Fruit fly (Drosophila melanogaster) whole organism, embryonic: Measurements from ENCODE around the gene CG7991.

Source experiments
- Abd-B ChIP-seq: fragments of 200-800 bp; sonication (Bioruptor generic); optimal IDR thresholded peaks from 2 replicates; lab custom pipeline; 2018; ENCODE audit warnings: missing biosample characterization, mild to moderate bottlenecking, missing genetic modification characterization, moderate library complexity
- CG10209 ChIP-seq: fragments of 200-800 bp; sonication (Bioruptor generic); optimal IDR thresholded peaks from 3 replicates; lab custom pipeline; 2017; ENCODE audit warnings: missing biosample characterization, mild to moderate bottlenecking, missing genetic modification characterization, missing genetic modification reagents
- CG12299 ChIP-seq: fragments of 200-800 bp; sonication (Bioruptor generic); optimal IDR thresholded peaks from 2 replicates; lab custom pipeline; 2018; ENCODE audit warnings: missing biosample characterization, mild to moderate bottlenecking, missing genetic modification characterization
- CG15601 ChIP-seq: fragments of 200-800 bp; sonication (Bioruptor generic); optimal IDR thresholded peaks from 3 replicates; lab custom pipeline; 2019; ENCODE audit warnings: missing biosample characterization, mild to moderate bottlenecking, missing genetic modification characterization, moderate library complexity
- CG1603 ChIP-seq: fragments of 200-800 bp; sonication (Bioruptor generic); optimal IDR thresholded peaks from 2 replicates; lab custom pipeline; 2019; ENCODE audit warnings: missing biosample characterization, mild to moderate bottlenecking, missing genetic modification characterization, moderate library complexity
- CG18599 ChIP-seq: fragments of 200-800 bp; sonication (Bioruptor generic); optimal IDR thresholded peaks from 3 replicates; lab custom pipeline; 2017; ENCODE audit warnings: missing biosample characterization, missing genetic modification characterization, mild to moderate bottlenecking, moderate library complexity, missing genetic modification reagents
- CG2678 ChIP-seq: fragments of 200-800 bp; sonication (Bioruptor generic); optimal IDR thresholded peaks from 3 replicates; lab custom pipeline; 2019; ENCODE audit warnings: missing biosample characterization, mild to moderate bottlenecking, missing genetic modification characterization, moderate library complexity
- CG3281 ChIP-seq: fragments of 200-800 bp; sonication (Bioruptor generic); optimal IDR thresholded peaks from 3 replicates; lab custom pipeline; 2017; ENCODE audit warnings: missing biosample characterization, mild to moderate bottlenecking, missing genetic modification characterization
- CG4730 ChIP-seq: fragments of 200-800 bp; sonication (Bioruptor generic); IDR thresholded peaks from 2 replicates; pipeline ENCODE4 v1.3.6; 2022; ENCODE audit warnings: missing biosample characterization, missing genetic modification characterization
- CG6254 ChIP-seq: fragments of 200-800 bp; sonication (Bioruptor generic); optimal IDR thresholded peaks from 3 replicates; lab custom pipeline; 2017; ENCODE audit warnings: mild to moderate bottlenecking, missing biosample characterization, missing genetic modification reagents, missing genetic modification characterization
- CG7786 ChIP-seq: fragments of 200-800 bp; sonication (Bioruptor generic); optimal IDR thresholded peaks from 2 replicates; lab custom pipeline; 2016; ENCODE audit warnings: missing biosample characterization, missing genetic modification characterization
- CG8290 ChIP-seq, 3 experiments: fragments of 200-800 bp; sonication (Bioruptor generic); optimal IDR thresholded peaks; 2 replicates each; lab custom pipeline; 2016 to 2019; ENCODE audit warnings: missing biosample characterization in 3 of 3, missing genetic modification characterization in 3 of 3, mild to moderate bottlenecking in 2 of 3, moderate library complexity in 1 of 3
- CG8388 ChIP-seq: fragments of 200-800 bp; sonication (Bioruptor generic); optimal IDR thresholded peaks from 2 replicates; lab custom pipeline; 2019; ENCODE audit warnings: missing biosample characterization, mild to moderate bottlenecking, missing genetic modification characterization, moderate library complexity
- CG8478 ChIP-seq: fragments of >200 bp; optimal IDR thresholded peaks from 2 replicates; lab custom pipeline; 2018
- CG9437 ChIP-seq: fragments of 200-800 bp; sonication (Bioruptor generic); optimal IDR thresholded peaks from 2 replicates; lab custom pipeline; 2018; ENCODE audit warnings: missing biosample characterization, mild to moderate bottlenecking, missing genetic modification characterization
- Camta ChIP-seq: fragments of 200-800 bp; sonication (Bioruptor generic); optimal IDR thresholded peaks from 2 replicates; lab custom pipeline; 2016; ENCODE audit warnings: missing biosample characterization, missing genetic modification characterization
- CoRest ChIP-seq: fragments of 200-800 bp; sonication (Bioruptor generic); optimal IDR thresholded peaks from 3 replicates; lab custom pipeline; 2018; ENCODE audit warnings: missing biosample characterization, mild to moderate bottlenecking, missing genetic modification characterization, moderate library complexity
- Dbx ChIP-seq: fragments of 200-800 bp; sonication (Bioruptor generic); IDR thresholded peaks from 3 replicates; pipeline ENCODE4 v1.3.6; 2022; ENCODE audit warnings: missing biosample characterization, missing genetic modification characterization
- Dip3 ChIP-seq: fragments of 200-800 bp; sonication (Bioruptor generic); optimal IDR thresholded peaks from 3 replicates; lab custom pipeline; 2016; ENCODE audit warnings: missing biosample characterization, missing genetic modification characterization
- Dref ChIP-seq: fragments of 200-800 bp; sonication (Bioruptor generic); IDR thresholded peaks from 2 replicates; pipeline ENCODE4 v1.3.6; 2022; ENCODE audit warnings: missing biosample characterization, missing genetic modification characterization
- Eip74EF ChIP-seq, 2 experiments: fragments of 200-800 bp in 1 of 2; fragments of >200 bp in 1 of 2; sonication (Bioruptor generic) in 1 of 2; optimal IDR thresholded peaks; 2 replicates each; lab custom pipeline; 2017 to 2019; ENCODE audit warnings: missing biosample characterization in 2 of 2, missing genetic modification characterization in 2 of 2, mild to moderate bottlenecking in 1 of 2, moderate library complexity in 1 of 2
- Hey ChIP-seq: fragments of 200-800 bp; sonication (Bioruptor generic); optimal IDR thresholded peaks from 3 replicates; lab custom pipeline; 2018; ENCODE audit warnings: missing biosample characterization, mild to moderate bottlenecking, missing genetic modification characterization
- NC2α ChIP-seq: fragments of 200-800 bp; sonication (Bioruptor generic); optimal IDR thresholded peaks from 2 replicates; lab custom pipeline; 2016; ENCODE audit warnings: missing biosample characterization, missing genetic modification characterization
- NK7.1 ChIP-seq: fragments of 200-800 bp; sonication (Bioruptor generic); optimal IDR thresholded peaks from 3 replicates; lab custom pipeline; 2016; ENCODE audit warnings: missing biosample characterization, missing genetic modification characterization
- NfI ChIP-seq: fragments of 200-800 bp; sonication (Bioruptor generic); optimal IDR thresholded peaks from 3 replicates; lab custom pipeline; 2018; ENCODE audit warnings: missing biosample characterization, mild to moderate bottlenecking, missing genetic modification characterization, moderate library complexity
- Opbp ChIP-seq: fragments of 200-800 bp; sonication (Bioruptor generic); IDR thresholded peaks from 3 replicates; pipeline ENCODE4 v1.3.6; 2022; ENCODE audit warnings: missing biosample characterization, missing genetic modification characterization; ENCODE audit not compliant: partially characterized antibody
- al ChIP-seq: fragments of 200-800 bp; sonication (Bioruptor generic); IDR thresholded peaks from 2 replicates; pipeline ENCODE4 v1.3.6; 2022; ENCODE audit warnings: missing biosample characterization, missing genetic modification characterization
- aop ChIP-seq: fragments of 200-800 bp; sonication (Bioruptor generic); IDR thresholded peaks from 2 replicates; pipeline ENCODE4 v1.3.6; 2022; ENCODE audit warnings: missing biosample characterization, missing genetic modification characterization
- ara ChIP-seq: fragments of 200-800 bp; sonication (Bioruptor generic); IDR thresholded peaks from 2 replicates; pipeline ENCODE4 v1.3.6; 2022; ENCODE audit warnings: missing biosample characterization, missing genetic modification characterization
- az2 ChIP-seq: fragments of 200-800 bp; sonication (Bioruptor generic); optimal IDR thresholded peaks from 3 replicates; lab custom pipeline; 2016; ENCODE audit warnings: missing biosample characterization, missing genetic modification characterization
- bbx ChIP-seq: fragments of 200-800 bp; sonication (Bioruptor generic); IDR thresholded peaks from 2 replicates; pipeline ENCODE4 v1.3.6; 2022; ENCODE audit warnings: missing biosample characterization, missing genetic modification characterization; ENCODE audit not compliant: partially characterized antibody
- cg ChIP-seq: fragments of 200-800 bp; sonication (Bioruptor generic); optimal IDR thresholded peaks from 3 replicates; lab custom pipeline; 2019; ENCODE audit warnings: missing biosample characterization, mild to moderate bottlenecking, missing genetic modification characterization, moderate library complexity
- corto ChIP-seq: fragments of 200-800 bp; sonication (Bioruptor generic); optimal IDR thresholded peaks from 2 replicates; lab custom pipeline; 2016; ENCODE audit warnings: missing biosample characterization, mild to moderate bottlenecking, missing genetic modification characterization, moderate library complexity
- cwo ChIP-seq: fragments of 200-800 bp; sonication (Bioruptor generic); optimal IDR thresholded peaks from 3 replicates; lab custom pipeline; 2017; ENCODE audit warnings: missing biosample characterization, missing genetic modification characterization, mild to moderate bottlenecking, moderate library complexity, missing genetic modification reagents
- gcm ChIP-seq: fragments of 200-800 bp; sonication (Bioruptor generic); optimal IDR thresholded peaks from 2 replicates; lab custom pipeline; 2019; ENCODE audit warnings: missing biosample characterization, mild to moderate bottlenecking, missing genetic modification characterization, moderate library complexity
- hth ChIP-seq: fragments of >200 bp; optimal IDR thresholded peaks from 2 replicates; lab custom pipeline; 2017; ENCODE audit warnings: inconsistent platforms
- nerfin-1 ChIP-seq: fragments of 200-800 bp; sonication (Bioruptor generic); optimal IDR thresholded peaks from 3 replicates; lab custom pipeline; 2019; ENCODE audit warnings: missing biosample characterization, mild to moderate bottlenecking, missing genetic modification characterization, moderate library complexity
- nom ChIP-seq: fragments of 200-800 bp; sonication (Bioruptor generic); optimal IDR thresholded peaks from 2 replicates; lab custom pipeline; 2017; ENCODE audit warnings: missing biosample characterization, missing genetic modification characterization, mild to moderate bottlenecking, moderate library complexity, missing genetic modification reagents
- pfk ChIP-seq: fragments of 200-800 bp; sonication (Bioruptor generic); optimal IDR thresholded peaks from 2 replicates; lab custom pipeline; 2018; ENCODE audit warnings: missing biosample characterization, mild to moderate bottlenecking, missing genetic modification characterization, moderate library complexity
- pho ChIP-seq: fragments of 200-800 bp; sonication (Bioruptor generic); optimal IDR thresholded peaks from 2 replicates; lab custom pipeline; 2016; ENCODE audit warnings: missing biosample characterization, missing genetic modification characterization
- prd ChIP-seq, 3 experiments: fragments of >200 bp in 2 of 3; fragments of 200-800 bp in 1 of 3; sonication (Bioruptor generic) in 1 of 3; optimal IDR thresholded peaks in 2 of 3; IDR thresholded peaks in 1 of 3; 2 replicates in 2 of 3; 3 replicates in 1 of 3; pipeline versions ENCODE4 v1.3.6 to Lab custom; 2017 to 2022; ENCODE audit warnings: missing biosample characterization in 1 of 3, missing genetic modification characterization in 1 of 3
- rib ChIP-seq: fragments of 200-800 bp; sonication (Bioruptor generic); IDR thresholded peaks from 2 replicates; pipeline ENCODE4 v1.3.6; 2022; ENCODE audit warnings: missing biosample characterization, missing genetic modification characterization
- salm ChIP-seq: fragments of 200-800 bp; sonication (Bioruptor generic); optimal IDR thresholded peaks from 2 replicates; lab custom pipeline; 2018; ENCODE audit warnings: missing biosample characterization, mild to moderate bottlenecking, missing genetic modification characterization
- schlank ChIP-seq: fragments of 200-800 bp; sonication (Bioruptor generic); optimal IDR thresholded peaks from 2 replicates; lab custom pipeline; 2018; ENCODE audit warnings: missing biosample characterization, mild to moderate bottlenecking, missing genetic modification characterization
- sens ChIP-seq: fragments of 200-800 bp; sonication (Bioruptor generic); peaks from one replicate; lab custom pipeline; 2016; ENCODE audit warnings: missing biosample characterization, missing genetic modification characterization
- sqz ChIP-seq: fragments of 200-800 bp; sonication (Bioruptor generic); optimal IDR thresholded peaks from 3 replicates; lab custom pipeline; 2018; ENCODE audit warnings: missing biosample characterization, mild to moderate bottlenecking, missing genetic modification characterization
- sr ChIP-seq: fragments of 200-800 bp; sonication (Bioruptor generic); IDR thresholded peaks from 3 replicates; pipeline ENCODE4 v1.3.6; 2022; ENCODE audit warnings: missing biosample characterization, missing genetic modification characterization
- tin ChIP-seq: fragments of 200-800 bp; sonication (Bioruptor generic); optimal IDR thresholded peaks from 3 replicates; lab custom pipeline; 2016; ENCODE audit warnings: missing biosample characterization, missing genetic modification characterization
- unc-4 ChIP-seq: fragments of 200-800 bp; sonication (Bioruptor generic); IDR thresholded peaks from 2 replicates; pipeline ENCODE4 v1.3.6; 2022; ENCODE audit warnings: missing biosample characterization, missing genetic modification characterization; ENCODE audit not compliant: partially characterized antibody

Gene CG7991

DNA sequence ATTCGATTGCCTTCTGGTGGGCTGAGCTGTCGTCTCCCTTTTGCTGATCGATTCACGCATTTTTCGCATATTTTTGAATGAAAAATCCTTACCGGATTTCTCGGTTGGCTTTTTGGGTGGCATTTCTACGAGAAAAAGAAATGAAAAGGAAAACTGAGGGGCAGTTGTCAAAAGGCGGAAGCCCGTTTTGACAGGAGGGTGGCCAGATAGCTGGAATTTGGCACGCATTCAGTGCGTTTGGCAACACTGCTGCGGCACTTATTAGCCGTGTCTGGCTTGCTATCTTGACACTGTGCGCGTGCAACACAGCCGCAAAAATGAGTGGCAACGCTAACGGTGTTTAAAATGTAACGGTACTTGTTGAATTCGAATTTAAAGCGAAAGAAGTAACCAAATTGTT is 6.0 kb upstream of the CG7991 start, which contains the start of gene RpL23A (continued):
- peak; percentile 41; the same call in 1 of the 2 replicates for TF ChIP-seq bbx (GFP tag; lab: Robert Waterston, UW)
- TF ChIP-seq Eip74EF (GFP tag; optimal IDR thresholded peaks at IDR 0.05; lab: Kevin White, UChicago) = peak in 1 of 2 experiments; percentile 70
- TF ChIP-seq CG4730 = peak; percentile 97
- peak; percentile 98 for TF ChIP-seq sens
- TF ChIP-seq CG18599 (GFP tag; lab: Kevin White, UChicago) = peak; percentile 97
- peak; percentile 93 for TF ChIP-seq tin
- TF ChIP-seq sqz (GFP tag; lab: Kevin White, UChicago) = no peak
- peak; percentile 90 for TF ChIP-seq ara (GFP tag; lab: Robert Waterston, UW)
- TF ChIP-seq nom (GFP tag; lab: Kevin White, UChicago) = peak; percentile 82
- TF ChIP-seq CG2678 (tag; lab: Kevin White, UChicago) = peak; percentile 85
- peak; percentile 54; the same call in 1 of the 2 replicates for TF ChIP-seq aop (GFP tag; lab: Robert Waterston, UW)
- TF ChIP-seq NC2α (GFP tag; lab: Kevin White, UChicago) = peak; percentile 92
- peak; percentile 80 for TF ChIP-seq CG9437
- peak; percentile 82 for TF ChIP-seq CG8388 (GFP tag; lab: Kevin White, UChicago)
- TF ChIP-seq Camta = peak; percentile 97
- TF ChIP-seq schlank = peak; percentile 95
- peak; percentile 82 for TF ChIP-seq cwo (GFP tag; lab: Kevin White, UChicago)
- TF ChIP-seq hth (lab: Kevin White, UChicago) = no peak
- peak; percentile 85 for TF ChIP-seq Abd-B (GFP tag; lab: Kevin White, UChicago)
- TF ChIP-seq NfI (GFP tag; lab: Kevin White, UChicago) = peak; percentile 97
- TF ChIP-seq NK7.1 (GFP tag; lab: Kevin White, UChicago) = peak; percentile 94
- peak; percentile 89 for TF ChIP-seq Hey
- peak; percentile 54 for TF ChIP-seq CG8478 (lab: Kevin White, UChicago)
- TF ChIP-seq pho (GFP tag; lab: Kevin White, UChicago) = peak; percentile 97
- peak; percentile 95 for TF ChIP-seq CG7786
- peak; percentile 79 for TF ChIP-seq gcm (GFP tag; lab: Kevin White, UChicago)
- peak; percentile 94 for TF ChIP-seq Dip3 (GFP tag; lab: Kevin White, UChicago)
- peak; percentile 94 for TF ChIP-seq CG3281
- TF ChIP-seq CG10209 = peak; percentile 97
- TF ChIP-seq CG6254 = peak; percentile 83
- TF ChIP-seq Dref = peak; percentile 56
- TF ChIP-seq az2 (GFP tag; lab: Kevin White, UChicago) = peak; percentile 89
- TF ChIP-seq CoRest (tag; lab: Kevin White, UChicago) = peak; percentile 92
- peak; percentile 95 for TF ChIP-seq CG15601
- peak; percentile 48 for TF ChIP-seq unc-4
- TF ChIP-seq al (GFP tag; lab: Robert Waterston, UW) = peak; percentile 91
- no peak for TF ChIP-seq corto (GFP tag; lab: Kevin White, UChicago)
- TF ChIP-seq CG12299 (tag; lab: Kevin White, UChicago) = peak; percentile 82
- peak; percentile 90 for TF ChIP-seq nerfin-1 (tag; lab: Kevin White, UChicago)
- peak; percentile 86 for TF ChIP-seq salm (tag; lab: Kevin White, UChicago)
- TF ChIP-seq CG8290 (GFP tag; optimal IDR thresholded peaks at IDR 0.05; lab: Kevin White, UChicago) = peak; percentile 95
- peak; percentile 84 to 99 for TF ChIP-seq CG8290 (tag; optimal IDR thresholded peaks at IDR 0.05; lab: Kevin White, UChicago)
- peak; percentile 81 for TF ChIP-seq Opbp
- TF ChIP-seq pfk = peak; percentile 82
- peak; percentile 98 for TF ChIP-seq Dbx (GFP tag; lab: Robert Waterston, UW)
- peak; percentile 92 for TF ChIP-seq sr (GFP tag; lab: Robert Waterston, UW)
- TF ChIP-seq cg (GFP tag; lab: Kevin White, UChicago) = no peak
- no peak for TF ChIP-seq prd (optimal IDR thresholded peaks at IDR 0.05; lab: Kevin White, UChicago)
- TF ChIP-seq prd (GFP tag; IDR thresholded peaks at IDR 0.05; lab: Robert Waterston, UW) = peak; percentile 89
- peak; percentile 100 for TF ChIP-seq CG1603 (tag; lab: Kevin White, UChicago)
- TF ChIP-seq rib (GFP tag; lab: Robert Waterston, UW) = peak; percentile 93
